Fruit fly (Drosophila melanogaster) S2 (cell line): Measurements from ENCODE around the gene CG14095.
"Not testable (repeated sequence)": the region's sequence is repeated elsewhere in the genome, so short reads cannot be mapped to it uniquely, and the experiment has no call there.

ENCODE experiments used
- CG8478 ChIP-seq: fragments of >200 bp; optimal IDR thresholded peaks from 2 replicates; lab custom pipeline; 2018
- CTCF ChIP-seq, 2 experiments: fragments of >200 bp; optimal IDR thresholded peaks; 2 replicates each; lab custom pipeline; 2018

The CG14095 gene

dm6 chr3L:19475478-19475877 lies 10.9 kb upstream of the CG14095 start, which contains the start of the genes CG18294 and CG32213:
CG18294 (minus strand) TSS chr3L:19475578.
CG32213 (plus strand) TSS chr3L:19475839.
- TF ChIP-seq CG8478 (lab: Kevin White, UChicago); CTCF (optimal IDR thresholded peaks at IDR 0.05; lab: Kevin White, UChicago): not testable (repeated sequence)

- not testable (repeated sequence) for TF ChIP-seq CG8478 (lab: Kevin White, UChicago); CTCF (optimal IDR thresholded peaks at IDR 0.05; lab: Kevin White, UChicago)
These were observed 7.6 kb upstream of the CG14095 start, which contains the start of the genes 825-Oak and CG12519 for dm6 chr3L:19472128-19472527. 825-Oak (minus strand) TSS chr3L:19472228. CG12519 (plus strand) TSS chr3L:19472491.

dm6 chr3L:19466979-19467378 lies 2.4 kb upstream of the CG14095 start, which contains the start of the genes CG14096 and CG32214:
CG14096 (minus strand) TSS chr3L:19467079.
CG32214 (plus strand) TSS chr3L:19467346.
- TF ChIP-seq CG8478 (lab: Kevin White, UChicago); CTCF (optimal IDR thresholded peaks at IDR 0.05; lab: Kevin White, UChicago): not testable (repeated sequence)

- no peak for TF ChIP-seq CG8478 (lab: Kevin White, UChicago)
- no peak for TF ChIP-seq CTCF (optimal IDR thresholded peaks at IDR 0.05; lab: Kevin White, UChicago)
These were observed 17.9 kb downstream of the CG14095 start, which contains the start of the genes CG33062 and Chd3 for dm6 chr3L:19446394-19447349. CG33062 (minus strand) TSS chr3L:19446444. Chd3 (plus strand) TSS chr3L:19447173.

dm6 chr3L:19444092-19444491 lies 20.5 kb downstream of the CG14095 start:
- TF ChIP-seq CTCF (optimal IDR thresholded peaks at IDR 0.05; lab: Kevin White, UChicago): no peak
- no peak for TF ChIP-seq CG8478 (lab: Kevin White, UChicago)

- TF ChIP-seq CG8478 (lab: Kevin White, UChicago): no peak
- TF ChIP-seq CTCF (optimal IDR thresholded peaks at IDR 0.05; lab: Kevin White, UChicago): no peak
These were observed 22.3 kb downstream of the CG14095 start for dm6 chr3L:19442239-19442638.
